Worm (Caenorhabditis elegans): ENCODE data around the gene nhr-105.
A peak's percentile ranks its signal among the peaks of the same experiment; 100 is the strongest.

The nhr-105 gene

DNA sequence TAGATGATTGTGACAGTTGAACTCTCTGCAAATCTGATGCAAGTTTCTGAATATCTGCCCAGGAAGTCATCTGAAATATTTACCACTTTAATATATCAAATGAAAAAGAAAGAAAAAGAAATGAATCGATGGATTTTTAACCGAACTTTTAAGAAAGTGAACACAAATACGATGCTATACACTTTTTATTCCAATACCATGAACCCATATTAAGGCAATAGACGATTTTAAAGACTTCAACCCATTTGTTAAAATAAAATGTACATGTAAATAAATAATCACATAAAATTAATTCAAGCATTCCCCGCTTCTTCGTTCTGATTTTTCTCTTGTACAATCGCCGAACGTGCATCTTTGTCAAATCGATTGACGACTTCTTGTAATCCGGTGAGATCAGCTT, 13.2 kb upstream of the nhr-105 start, which contains the start of gene ufl-1:
ufl-1 (minus strand) TSS at position 70 of the 400 bp plus-strand sequence.
- TF ChIP-seq cog-1 (tag; optimal IDR thresholded peaks at IDR 0.05) (no peak), ztf-23 (GFP tag; IDR thresholded peaks at IDR 0.05) (no peak), flt-1 (GFP tag; IDR thresholded peaks at IDR 0.05) (no peak)

ce11 chrIV:7039476-7040261, 10.3 kb upstream of the nhr-105 start, which contains the start of the genes cogc-2 and klp-18:
Gene cogc-2 (minus strand): TSS chrIV:7039580.
Gene klp-18 (plus strand): TSS chrIV:7040211.
- TF ChIP-seq flt-1 (GFP tag; IDR thresholded peaks at IDR 0.05) = peak; percentile 73; the same call in 1 of the 2 replicates
- no peak for TF ChIP-seq klf-2 (GFP tag; conservative IDR thresholded peaks at IDR 0.05)
- peak; percentile 61 for TF ChIP-seq cog-1 (tag; optimal IDR thresholded peaks at IDR 0.05)
- TF ChIP-seq med-1 (GFP tag; optimal IDR thresholded peaks at IDR 0.05; ENCODE audit: insufficient read depth) = peak; percentile 67
- no peak for TF ChIP-seq ref-1 (GFP tag; conservative IDR thresholded peaks at IDR 0.05)
- peak; percentile 71 for TF ChIP-seq ztf-29 (GFP tag; IDR thresholded peaks at IDR 0.05)
- TF ChIP-seq ztf-23 (GFP tag; IDR thresholded peaks at IDR 0.05) = peak; percentile 73; the same call in 1 of the 2 replicates
- peak; percentile 80 for TF ChIP-seq tab-1 (GFP tag; IDR thresholded peaks at IDR 0.05)
- TF ChIP-seq T22C8.4 (GFP tag; IDR thresholded peaks at IDR 0.05) = no peak

DNA sequence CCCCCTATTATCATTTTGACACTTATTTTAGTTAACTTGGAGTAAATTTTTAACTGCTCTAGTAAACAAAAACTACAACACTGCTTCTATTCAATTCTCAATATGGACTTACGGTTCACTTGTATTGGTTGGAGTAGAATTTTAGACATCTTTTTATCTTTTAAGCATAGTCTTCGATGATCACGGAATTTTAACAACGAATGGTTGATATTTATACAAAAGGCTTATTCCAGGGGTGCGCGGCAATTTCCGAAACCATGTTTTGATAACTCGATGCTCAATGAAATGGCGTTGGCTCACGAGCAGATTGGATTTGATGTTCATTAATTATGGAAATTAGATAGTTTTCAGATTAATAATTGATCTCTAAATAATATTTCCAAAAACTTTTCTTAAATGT, 6.5 kb upstream of the nhr-105 start:
- TF ChIP-seq tab-1 (GFP tag; IDR thresholded peaks at IDR 0.05) (no peak), med-1 (GFP tag; optimal IDR thresholded peaks at IDR 0.05; ENCODE audit: insufficient read depth) (no peak), ref-1 (GFP tag; conservative IDR thresholded peaks at IDR 0.05) (no peak), T22C8.4 (GFP tag; IDR thresholded peaks at IDR 0.05) (no peak), ztf-29 (GFP tag; IDR thresholded peaks at IDR 0.05) (no peak), flt-1 (GFP tag; IDR thresholded peaks at IDR 0.05) (no peak)

DNA sequence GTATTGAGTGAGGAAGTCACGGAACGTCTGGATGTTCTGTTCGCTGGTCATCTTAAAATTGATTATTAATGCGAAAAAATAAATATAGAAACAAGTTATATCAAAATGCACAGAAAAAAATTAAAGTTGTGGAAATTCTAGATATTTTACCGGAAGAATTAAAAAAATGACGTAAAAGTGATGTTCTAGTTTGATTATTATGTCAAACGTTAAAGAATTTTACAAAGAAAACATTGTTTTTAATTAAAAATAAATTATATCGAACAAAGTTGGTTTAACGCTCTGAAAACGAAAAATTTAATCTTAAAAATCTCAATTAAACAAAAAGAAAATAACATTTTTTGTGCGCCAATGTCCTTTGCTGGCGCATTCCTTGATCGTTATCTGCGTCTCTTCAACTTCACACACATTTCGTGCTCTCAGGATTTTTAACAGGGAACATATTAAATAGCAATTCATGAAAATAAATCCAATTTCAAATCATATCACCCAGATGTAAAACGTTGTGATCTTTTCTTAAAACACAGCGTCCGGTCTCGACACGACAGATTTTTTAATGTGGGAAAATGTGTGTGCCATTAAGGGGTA, 5.3 kb upstream of the nhr-105 start, which contains the start of gene tin-9.1:
tin-9.1 (minus strand) TSS at position 51 of the 588 bp plus-strand sequence.
- no peak for TF ChIP-seq T22C8.4 (GFP tag; IDR thresholded peaks at IDR 0.05)
- no peak for TF ChIP-seq ztf-23 (GFP tag; IDR thresholded peaks at IDR 0.05)
- TF ChIP-seq klf-2 (GFP tag; conservative IDR thresholded peaks at IDR 0.05) = no peak
- no peak for TF ChIP-seq ref-1 (GFP tag; conservative IDR thresholded peaks at IDR 0.05)
- no peak for TF ChIP-seq flt-1 (GFP tag; IDR thresholded peaks at IDR 0.05)
- TF ChIP-seq med-1 (GFP tag; optimal IDR thresholded peaks at IDR 0.05; ENCODE audit: insufficient read depth) = no peak
- no peak for TF ChIP-seq cog-1 (tag; optimal IDR thresholded peaks at IDR 0.05)
- no peak for TF ChIP-seq ztf-29 (GFP tag; IDR thresholded peaks at IDR 0.05)

DNA sequence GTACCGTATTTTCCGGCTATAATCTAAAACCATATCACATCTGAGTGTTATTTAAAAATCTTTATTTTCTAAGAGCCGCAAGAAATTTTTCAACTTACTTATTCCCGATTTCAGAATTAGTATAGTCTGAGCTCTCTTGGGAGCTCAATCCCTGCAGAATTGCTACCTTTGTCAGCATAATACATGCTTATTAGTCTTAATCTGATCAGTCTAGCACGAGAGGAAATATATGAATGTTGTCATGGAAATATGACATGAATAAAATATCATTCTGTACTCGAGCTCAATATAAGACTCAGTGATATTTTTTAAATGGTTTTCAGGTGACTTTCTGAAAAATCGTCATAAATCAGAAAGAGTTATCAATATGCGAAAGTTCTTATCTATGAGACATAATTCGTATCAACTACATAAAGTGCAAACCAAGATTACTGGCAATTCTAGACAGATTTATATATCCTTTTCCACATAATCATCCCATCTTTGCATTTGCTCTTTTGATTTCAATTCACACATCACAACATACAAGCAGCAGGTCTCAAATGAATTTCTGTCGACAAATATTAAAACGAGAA, 4.5 kb upstream of the nhr-105 start:
- TF ChIP-seq tab-1 (GFP tag; IDR thresholded peaks at IDR 0.05) (no peak), T22C8.4 (GFP tag; IDR thresholded peaks at IDR 0.05) (no peak), med-1 (GFP tag; optimal IDR thresholded peaks at IDR 0.05; ENCODE audit: insufficient read depth) (no peak), cog-1 (tag; optimal IDR thresholded peaks at IDR 0.05) (no peak), flt-1 (GFP tag; IDR thresholded peaks at IDR 0.05) (no peak)

ce11 chrIV:7046641-7047361, 3.2 kb upstream of the nhr-105 start:
- TF ChIP-seq tab-1 (GFP tag; IDR thresholded peaks at IDR 0.05) = no peak

- no peak for TF ChIP-seq T22C8.4 (GFP tag; IDR thresholded peaks at IDR 0.05)
These were observed 2.2 kb upstream of the nhr-105 start for ce11 chrIV:7047762-7048178.

DNA sequence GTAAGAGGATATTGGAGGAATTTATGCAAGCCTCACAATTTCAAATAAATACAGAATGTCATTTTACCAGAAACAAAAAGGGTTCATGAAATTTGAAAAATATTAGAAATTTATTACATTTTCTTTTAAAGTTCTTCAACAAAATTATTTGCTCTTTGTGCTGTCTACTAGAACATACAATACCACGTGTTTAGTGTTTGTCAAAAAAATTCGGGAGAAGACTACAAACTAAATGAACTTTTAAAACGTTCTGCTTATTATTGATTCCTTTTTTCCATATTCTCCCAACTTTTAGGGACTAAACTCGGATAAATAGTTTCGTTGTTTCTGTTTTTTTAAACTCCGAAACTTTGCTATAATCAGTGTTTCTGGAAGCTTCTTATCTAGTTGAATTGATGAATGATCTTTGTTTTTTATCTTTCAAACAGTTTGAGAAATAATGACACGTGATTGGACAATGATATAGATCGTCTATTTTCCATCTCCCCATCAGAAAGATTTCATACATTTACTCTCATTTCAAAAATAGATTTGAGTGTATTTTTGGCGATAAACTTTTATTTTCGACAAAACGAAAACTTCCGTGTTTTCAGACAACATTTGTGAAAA, 1.2 kb upstream of the nhr-105 start:
- TF ChIP-seq tab-1 (GFP tag; IDR thresholded peaks at IDR 0.05) (no peak), klf-2 (GFP tag; conservative IDR thresholded peaks at IDR 0.05) (no peak), T22C8.4 (GFP tag; IDR thresholded peaks at IDR 0.05) (no peak)

DNA sequence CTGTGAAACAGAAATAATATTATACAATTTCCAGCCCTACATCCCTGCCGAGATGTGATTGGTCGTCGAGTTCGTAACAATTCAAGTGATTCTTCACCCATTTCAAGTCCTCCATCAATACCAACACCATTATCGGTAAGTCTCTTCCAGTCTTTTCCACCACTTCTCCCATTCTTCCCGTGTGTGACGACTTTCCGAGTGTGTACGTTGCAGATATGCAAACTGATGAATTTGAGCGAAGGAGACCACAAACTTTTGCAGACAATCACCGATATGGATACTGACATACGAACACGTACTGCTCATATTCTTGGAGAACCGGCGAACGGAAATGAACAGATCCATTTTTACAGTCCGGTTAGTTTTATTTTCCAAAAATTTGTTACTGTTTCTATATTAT, 1.6 kb downstream of the nhr-105 start:
- TF ChIP-seq klf-2 (GFP tag; conservative IDR thresholded peaks at IDR 0.05) (no peak), med-1 (GFP tag; optimal IDR thresholded peaks at IDR 0.05; ENCODE audit: insufficient read depth) (no peak), ztf-29 (GFP tag; IDR thresholded peaks at IDR 0.05) (no peak), ztf-23 (GFP tag; IDR thresholded peaks at IDR 0.05) (no peak), cog-1 (tag; optimal IDR thresholded peaks at IDR 0.05) (no peak), tab-1 (GFP tag; IDR thresholded peaks at IDR 0.05) (no peak), T22C8.4 (GFP tag; IDR thresholded peaks at IDR 0.05) (no peak), flt-1 (GFP tag; IDR thresholded peaks at IDR 0.05) (no peak), ref-1 (GFP tag; conservative IDR thresholded peaks at IDR 0.05) (no peak)

- TF ChIP-seq tab-1 (GFP tag; IDR thresholded peaks at IDR 0.05) = no peak
- no peak for TF ChIP-seq med-1 (GFP tag; optimal IDR thresholded peaks at IDR 0.05; ENCODE audit: insufficient read depth)
- no peak for TF ChIP-seq ztf-23 (GFP tag; IDR thresholded peaks at IDR 0.05)
- TF ChIP-seq klf-2 (GFP tag; conservative IDR thresholded peaks at IDR 0.05) = no peak
- TF ChIP-seq ztf-29 (GFP tag; IDR thresholded peaks at IDR 0.05) = no peak
- no peak for TF ChIP-seq flt-1 (GFP tag; IDR thresholded peaks at IDR 0.05)
- TF ChIP-seq cog-1 (tag; optimal IDR thresholded peaks at IDR 0.05) = no peak
- TF ChIP-seq T22C8.4 (GFP tag; IDR thresholded peaks at IDR 0.05) = no peak
- no peak for TF ChIP-seq ref-1 (GFP tag; conservative IDR thresholded peaks at IDR 0.05)
These were observed 2.2 kb downstream of the nhr-105 start for ce11 chrIV:7052135-7052534.
